In the genomic region with DNA sequence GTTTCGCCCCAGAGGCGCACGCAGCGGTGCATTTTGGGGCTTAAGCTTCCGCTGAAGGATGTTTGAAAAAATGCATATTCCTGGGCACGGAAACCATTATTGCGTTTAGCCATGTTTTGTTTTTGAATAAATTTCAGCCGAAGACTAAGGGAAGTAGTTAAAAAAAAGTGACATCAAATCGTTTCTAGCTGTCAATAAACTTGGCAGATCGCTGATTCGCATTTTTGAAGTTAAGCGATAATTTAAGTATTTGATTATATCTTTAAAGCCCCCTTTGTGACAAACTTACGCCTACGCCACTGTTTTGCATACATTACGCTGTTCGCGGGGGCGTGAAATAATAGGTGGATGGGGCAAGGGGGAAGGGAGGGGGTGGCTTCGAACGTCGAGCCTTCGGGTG, we compare ENCODE assay signal across 1 fruit fly cellular context.
TF ChIP-seq lines count a peak whose summit lies in the region.

No protein-coding gene starts in this region.

TF ChIP-seq in whole organism, embryonic, 481 proteins besides CTCF, POLR2A, EP300 and RAD21 (continued from another document and continues in another):
- TF ChIP-seq CG14050 (GFP tag; IDR thresholded peaks at IDR 0.05; lab: Robert Waterston, UW), result no peak
- TF ChIP-seq Kr (GFP tag; optimal IDR thresholded peaks at IDR 0.05; lab: Kevin White, UChicago), result no peak
- peak; percentile 38 for TF ChIP-seq CG15269 (tag; optimal IDR thresholded peaks at IDR 0.05; lab: Kevin White, UChicago)
- no peak for TF ChIP-seq CG18011 (GFP tag; optimal IDR thresholded peaks at IDR 0.05; lab: Kevin White, UChicago)
- no peak for TF ChIP-seq CG10543 (GFP tag; optimal IDR thresholded peaks at IDR 0.05; lab: Kevin White, UChicago)
- TF ChIP-seq CG15696 (tag; optimal IDR thresholded peaks at IDR 0.05; lab: Kevin White, UChicago), result no peak
- peak; percentile 34 for TF ChIP-seq cwo (GFP tag; optimal IDR thresholded peaks at IDR 0.05; lab: Kevin White, UChicago)
- no peak for TF ChIP-seq grau (tag; optimal IDR thresholded peaks at IDR 0.05; lab: Kevin White, UChicago)
- TF ChIP-seq unpg (GFP tag; optimal IDR thresholded peaks at IDR 0.05; lab: Kevin White, UChicago), result no peak
- peak; percentile 51 for TF ChIP-seq lilli (GFP tag; optimal IDR thresholded peaks at IDR 0.05; lab: Kevin White, UChicago)
- no peak for TF ChIP-seq CG15514 (GFP tag; optimal IDR thresholded peaks at IDR 0.05; lab: Kevin White, UChicago)
- peak; percentile 63 for TF ChIP-seq Meics (GFP tag; optimal IDR thresholded peaks at IDR 0.05; lab: Kevin White, UChicago)
- no peak for TF ChIP-seq Neu2 (GFP tag; optimal IDR thresholded peaks at IDR 0.05; lab: Kevin White, UChicago; ENCODE audit: borderline replicate concordance)
- TF ChIP-seq Ets65A (GFP tag; lab: Kevin White, UChicago), result peak; percentile 18
- peak; percentile 15 for TF ChIP-seq CG6813 (GFP tag; optimal IDR thresholded peaks at IDR 0.05; lab: Kevin White, UChicago)
- no peak for TF ChIP-seq CG13624 (GFP tag; optimal IDR thresholded peaks at IDR 0.05; lab: Kevin White, UChicago)
- TF ChIP-seq al (GFP tag; IDR thresholded peaks at IDR 0.05; lab: Robert Waterston, UW), result peak; percentile 14; the same call in 1 of the 2 replicates
- no peak for TF ChIP-seq CG15479 (GFP tag; optimal IDR thresholded peaks at IDR 0.05; lab: Kevin White, UChicago)
- peak; percentile 4 for TF ChIP-seq CG6854 (GFP tag; optimal IDR thresholded peaks at IDR 0.05; lab: Kevin White, UChicago)
- TF ChIP-seq scrt (GFP tag; optimal IDR thresholded peaks at IDR 0.05; lab: Kevin White, UChicago), result peak; percentile 27
- peak; percentile 28; the same call in 1 of the 2 replicates for TF ChIP-seq vvl (GFP tag; IDR thresholded peaks at IDR 0.05; lab: Robert Waterston, UW)
- no peak for TF ChIP-seq Dbx (GFP tag; IDR thresholded peaks at IDR 0.05; lab: Robert Waterston, UW)
- no peak for TF ChIP-seq prd (optimal IDR thresholded peaks at IDR 0.05; lab: Kevin White, UChicago)
- TF ChIP-seq prd (GFP tag; IDR thresholded peaks at IDR 0.05; lab: Robert Waterston, UW), result peak; percentile 15; the same call in 1 of the 3 replicates
- TF ChIP-seq CG9727 (GFP tag; optimal IDR thresholded peaks at IDR 0.05; lab: Kevin White, UChicago), result peak; percentile 48
- no peak for TF ChIP-seq CG12236 (GFP tag; optimal IDR thresholded peaks at IDR 0.05; lab: Kevin White, UChicago)
- peak; percentile 66 for TF ChIP-seq Hmr (GFP tag; optimal IDR thresholded peaks at IDR 0.05; lab: Kevin White, UChicago)
- TF ChIP-seq danr (GFP tag; IDR thresholded peaks at IDR 0.05; lab: Robert Waterston, UW), result no peak
- peak; percentile 67 for TF ChIP-seq CG2120 (GFP tag; optimal IDR thresholded peaks at IDR 0.05; lab: Kevin White, UChicago)
- no peak for TF ChIP-seq Xrp1 (GFP tag; IDR thresholded peaks at IDR 0.05; lab: Robert Waterston, UW)
- no peak for TF ChIP-seq CG7745 (tag; optimal IDR thresholded peaks at IDR 0.05; lab: Kevin White, UChicago)
- TF ChIP-seq CG7271 (tag; optimal IDR thresholded peaks at IDR 0.05; lab: Kevin White, UChicago), result no peak
- TF ChIP-seq CG6791 (GFP tag; IDR thresholded peaks at IDR 0.05; lab: Robert Waterston, UW; ENCODE audit: partially characterized antibody), result no peak
- peak; percentile 41 for TF ChIP-seq CoRest (tag; optimal IDR thresholded peaks at IDR 0.05; lab: Kevin White, UChicago)
- peak in 1 of 2 experiments; percentile 47 for TF ChIP-seq Hr51 (GFP tag; optimal IDR thresholded peaks at IDR 0.05; lab: Kevin White, UChicago)
- peak; percentile 18 for TF ChIP-seq tx (GFP tag; optimal IDR thresholded peaks at IDR 0.05; lab: Kevin White, UChicago)
- no peak for TF ChIP-seq CG6683 (GFP tag; optimal IDR thresholded peaks at IDR 0.05; lab: Kevin White, UChicago)
- peak; percentile 14 for TF ChIP-seq pho (GFP tag; optimal IDR thresholded peaks at IDR 0.05; lab: Kevin White, UChicago)
- no peak for TF ChIP-seq CrebB (tag; optimal IDR thresholded peaks at IDR 0.05; lab: Kevin White, UChicago)
- TF ChIP-seq CG3407 (GFP tag; optimal IDR thresholded peaks at IDR 0.05; lab: Kevin White, UChicago), result no peak
- 0 out of 4 replicates have a peak, but pooled peaks have one; percentile 14 for TF ChIP-seq Gug (GFP tag; IDR thresholded peaks at IDR 0.05; lab: Robert Waterston, UW)
- TF ChIP-seq Jarid2 (GFP tag; optimal IDR thresholded peaks at IDR 0.05; lab: Kevin White, UChicago), result no peak
- TF ChIP-seq pb (GFP tag; optimal IDR thresholded peaks at IDR 0.05; lab: Kevin White, UChicago), result no peak
- no peak for TF ChIP-seq pan (optimal IDR thresholded peaks at IDR 0.05; lab: Kevin White, UChicago)
- TF ChIP-seq pan (GFP tag; optimal IDR thresholded peaks at IDR 0.05 in 1 of 2, IDR thresholded peaks at IDR 0.05 in 1 of 2), result peak in 1 of 2 experiments; percentile 25
- TF ChIP-seq CG13424 (tag; optimal IDR thresholded peaks at IDR 0.05; lab: Kevin White, UChicago), result peak; percentile 21
- peak; percentile 9 for TF ChIP-seq Xbp1 (GFP tag; optimal IDR thresholded peaks at IDR 0.05; lab: Kevin White, UChicago)
- TF ChIP-seq Doc3 (GFP tag; IDR thresholded peaks at IDR 0.05; lab: Robert Waterston, UW; ENCODE audit: partially characterized antibody), result no peak
- TF ChIP-seq NFAT (GFP tag; IDR thresholded peaks at IDR 0.05; lab: Robert Waterston, UW), result no peak
- TF ChIP-seq gem (tag; optimal IDR thresholded peaks at IDR 0.05; lab: Kevin White, UChicago), result peak; percentile 45
- TF ChIP-seq nom (GFP tag; optimal IDR thresholded peaks at IDR 0.05; lab: Kevin White, UChicago), result no peak
- no peak for TF ChIP-seq so (GFP tag; IDR thresholded peaks at IDR 0.05; lab: Robert Waterston, UW)
- TF ChIP-seq rib (GFP tag; IDR thresholded peaks at IDR 0.05; lab: Robert Waterston, UW), result no peak
- TF ChIP-seq row (GFP tag; IDR thresholded peaks at IDR 0.05; lab: Robert Waterston, UW), result peak; percentile 41; the same call in 1 of the 3 replicates
- TF ChIP-seq pzg (GFP tag; optimal IDR thresholded peaks at IDR 0.05; lab: Kevin White, UChicago), result no peak
- no peak for TF ChIP-seq h (optimal IDR thresholded peaks at IDR 0.05; lab: Kevin White, UChicago)
- TF ChIP-seq crc (GFP tag; optimal IDR thresholded peaks at IDR 0.05; lab: Kevin White, UChicago), result no peak
- TF ChIP-seq CG10959 (GFP tag; IDR thresholded peaks at IDR 0.05; lab: Robert Waterston, UW), result no peak
- peak; percentile 27 for TF ChIP-seq CG10209 (GFP tag; optimal IDR thresholded peaks at IDR 0.05; lab: Kevin White, UChicago)
- TF ChIP-seq CG8359 (GFP tag; optimal IDR thresholded peaks at IDR 0.05; lab: Kevin White, UChicago; ENCODE audit: borderline replicate concordance), result no peak
- TF ChIP-seq wdn (GFP tag; IDR thresholded peaks at IDR 0.05; lab: Robert Waterston, UW), result no peak
- TF ChIP-seq Sox102F (GFP tag; optimal IDR thresholded peaks at IDR 0.05; lab: Kevin White, UChicago), result peak; percentile 40
- TF ChIP-seq Oaz (GFP tag; IDR thresholded peaks at IDR 0.05; lab: Robert Waterston, UW), result 0 out of 2 replicates have a peak, but pooled peaks have one; percentile 21
- no peak for TF ChIP-seq sqz (GFP tag; optimal IDR thresholded peaks at IDR 0.05; lab: Kevin White, UChicago)
- TF ChIP-seq jing (GFP tag; optimal IDR thresholded peaks at IDR 0.05; lab: Kevin White, UChicago), result no peak
- TF ChIP-seq CG18764 (GFP tag; optimal IDR thresholded peaks at IDR 0.05; lab: Kevin White, UChicago), result no peak
- TF ChIP-seq CG9876 (GFP tag; optimal IDR thresholded peaks at IDR 0.05; lab: Kevin White, UChicago), result no peak
- TF ChIP-seq CG3163 (GFP tag; optimal IDR thresholded peaks at IDR 0.05; lab: Kevin White, UChicago), result no peak
- 0 out of 2 replicates have a peak, but pooled peaks have one; percentile 24 for TF ChIP-seq CG14014 (GFP tag; IDR thresholded peaks at IDR 0.05; lab: Robert Waterston, UW)
- no peak for TF ChIP-seq mld (GFP tag; IDR thresholded peaks at IDR 0.05; lab: Robert Waterston, UW; ENCODE audit: partially characterized antibody)
- peak; percentile 38 for TF ChIP-seq CG12659 (GFP tag; optimal IDR thresholded peaks at IDR 0.05; lab: Kevin White, UChicago)
- no peak for TF ChIP-seq dan (GFP tag; IDR thresholded peaks at IDR 0.05; lab: Robert Waterston, UW)
- no peak for TF ChIP-seq CG10147 (GFP tag; optimal IDR thresholded peaks at IDR 0.05; lab: Kevin White, UChicago)
- no peak for TF ChIP-seq Mrtf (GFP tag; IDR thresholded peaks at IDR 0.05; lab: Robert Waterston, UW)
- no peak for TF ChIP-seq CG16813 (GFP tag; IDR thresholded peaks at IDR 0.05; lab: Robert Waterston, UW; ENCODE audit: partially characterized antibody)
- no peak for TF ChIP-seq CG8388 (GFP tag; optimal IDR thresholded peaks at IDR 0.05; lab: Kevin White, UChicago)
- TF ChIP-seq CG11456 (GFP tag; IDR thresholded peaks at IDR 0.05; lab: Robert Waterston, UW), result no peak
- TF ChIP-seq nerfin-1 (tag; optimal IDR thresholded peaks at IDR 0.05; lab: Kevin White, UChicago), result no peak
- TF ChIP-seq CG30403 (GFP tag; optimal IDR thresholded peaks at IDR 0.05; lab: Kevin White, UChicago), result peak; percentile 50
- no peak for TF ChIP-seq MBD-R2 (GFP tag; IDR thresholded peaks at IDR 0.05; lab: Robert Waterston, UW)
- no peak for TF ChIP-seq Ada2b (GFP tag; IDR thresholded peaks at IDR 0.05; lab: Robert Waterston, UW)
- peak; percentile 6 for TF ChIP-seq Myb (GFP tag; optimal IDR thresholded peaks at IDR 0.05; lab: Kevin White, UChicago)
- no peak for TF ChIP-seq zfh1 (GFP tag; IDR thresholded peaks at IDR 0.05; lab: Robert Waterston, UW)
- no peak for TF ChIP-seq da (GFP tag; optimal IDR thresholded peaks at IDR 0.05; lab: Kevin White, UChicago)
- no peak for TF ChIP-seq CG1832 (GFP tag; optimal IDR thresholded peaks at IDR 0.05; lab: Kevin White, UChicago)
- no peak for TF ChIP-seq hkb (optimal IDR thresholded peaks at IDR 0.05; lab: Kevin White, UChicago)
- TF ChIP-seq hkb (GFP tag; IDR thresholded peaks at IDR 0.05; lab: Robert Waterston, UW), result 0 out of 2 replicates have a peak, but pooled peaks have one; percentile 16
- no peak for TF ChIP-seq trem (tag; optimal IDR thresholded peaks at IDR 0.05; lab: Kevin White, UChicago)
- no peak for TF ChIP-seq CG43689 (GFP tag; IDR thresholded peaks at IDR 0.05; lab: Robert Waterston, UW)
- no peak for TF ChIP-seq Camta (GFP tag; optimal IDR thresholded peaks at IDR 0.05; lab: Kevin White, UChicago)
- TF ChIP-seq tup (GFP tag; optimal IDR thresholded peaks at IDR 0.05; lab: Kevin White, UChicago), result no peak
- peak; percentile 13 for TF ChIP-seq sens (GFP tag; lab: Kevin White, UChicago)
- peak; percentile 79 for TF ChIP-seq CG18599 (GFP tag; optimal IDR thresholded peaks at IDR 0.05; lab: Kevin White, UChicago)
- peak; percentile 73 for TF ChIP-seq CG7556 (GFP tag; optimal IDR thresholded peaks at IDR 0.05; lab: Kevin White, UChicago)
- TF ChIP-seq CG17385 (GFP tag; optimal IDR thresholded peaks at IDR 0.05; lab: Kevin White, UChicago), result no peak
- TF ChIP-seq Vsx1 (GFP tag; optimal IDR thresholded peaks at IDR 0.05; lab: Kevin White, UChicago), result no peak
- TF ChIP-seq wor (GFP tag; IDR thresholded peaks at IDR 0.05; lab: Robert Waterston, UW), result no peak
- TF ChIP-seq CG8944 (GFP tag; optimal IDR thresholded peaks at IDR 0.05; lab: Kevin White, UChicago), result no peak
- no peak for TF ChIP-seq CG12942 (GFP tag; optimal IDR thresholded peaks at IDR 0.05; lab: Kevin White, UChicago)
- TF ChIP-seq Aef1 (GFP tag; IDR thresholded peaks at IDR 0.05; lab: Robert Waterston, UW), result 0 out of 3 replicates have a peak, but pooled peaks have one; percentile 15
- no peak for TF ChIP-seq CG8281 (tag; optimal IDR thresholded peaks at IDR 0.05; lab: Kevin White, UChicago)
- peak; percentile 48 for TF ChIP-seq org-1 (GFP tag; optimal IDR thresholded peaks at IDR 0.05; lab: Kevin White, UChicago)
- no peak for TF ChIP-seq CG11085 (GFP tag; IDR thresholded peaks at IDR 0.05; lab: Robert Waterston, UW)
- no peak for TF ChIP-seq CG1233 (GFP tag; optimal IDR thresholded peaks at IDR 0.05; lab: Kevin White, UChicago)
- peak; percentile 4 for TF ChIP-seq Fer3 (tag; optimal IDR thresholded peaks at IDR 0.05; lab: Kevin White, UChicago)
- TF ChIP-seq dm (GFP tag; optimal IDR thresholded peaks at IDR 0.05; lab: Kevin White, UChicago), result no peak
- no peak for TF ChIP-seq NK7.1 (GFP tag; optimal IDR thresholded peaks at IDR 0.05; lab: Kevin White, UChicago)
- no peak for TF ChIP-seq E2f1 (GFP tag; IDR thresholded peaks at IDR 0.05; lab: Robert Waterston, UW)
- no peak for TF ChIP-seq CG4854 (GFP tag; optimal IDR thresholded peaks at IDR 0.05; lab: Kevin White, UChicago)
- TF ChIP-seq Scr (GFP tag; IDR thresholded peaks at IDR 0.05; lab: Robert Waterston, UW; ENCODE audit: partially characterized antibody), result no peak
- TF ChIP-seq eve (GFP tag; optimal IDR thresholded peaks at IDR 0.05; lab: Kevin White, UChicago), result peak in 1 of 2 experiments; percentile 39
- no peak for TF ChIP-seq chn (GFP tag; optimal IDR thresholded peaks at IDR 0.05; lab: Kevin White, UChicago)
- TF ChIP-seq CG12391 (tag; optimal IDR thresholded peaks at IDR 0.05; lab: Kevin White, UChicago), result peak; percentile 8
- TF ChIP-seq peb (GFP tag; IDR thresholded peaks at IDR 0.05; lab: Robert Waterston, UW), result no peak
- TF ChIP-seq HLH4C (GFP tag; IDR thresholded peaks at IDR 0.05; lab: Robert Waterston, UW; ENCODE audit: partially characterized antibody), result no peak
- TF ChIP-seq Atf-2 (GFP tag; optimal IDR thresholded peaks at IDR 0.05; lab: Kevin White, UChicago), result no peak
- no peak for TF ChIP-seq Chrac-16 (GFP tag; optimal IDR thresholded peaks at IDR 0.05; lab: Kevin White, UChicago)
- no peak for TF ChIP-seq abd-A (tag; optimal IDR thresholded peaks at IDR 0.05; lab: Kevin White, UChicago)
- TF ChIP-seq CG12769 (tag; optimal IDR thresholded peaks at IDR 0.05; lab: Kevin White, UChicago), result peak; percentile 24
- no peak for TF ChIP-seq Rx (GFP tag; IDR thresholded peaks at IDR 0.05; lab: Robert Waterston, UW)
- TF ChIP-seq CG8290 (GFP tag; optimal IDR thresholded peaks at IDR 0.05; lab: Kevin White, UChicago), result no peak
- peak in 1 of 2 experiments; percentile 23 for TF ChIP-seq CG8290 (tag; optimal IDR thresholded peaks at IDR 0.05; lab: Kevin White, UChicago)
- TF ChIP-seq D19B (GFP tag; optimal IDR thresholded peaks at IDR 0.05; lab: Kevin White, UChicago), result no peak
- TF ChIP-seq CG13775 (GFP tag; optimal IDR thresholded peaks at IDR 0.05; lab: Kevin White, UChicago), result peak; percentile 16
- TF ChIP-seq nmo (GFP tag; optimal IDR thresholded peaks at IDR 0.05; lab: Kevin White, UChicago), result peak; percentile 16
- 0 out of 2 replicates have a peak, but pooled peaks have one; percentile 26 for TF ChIP-seq CG9215 (GFP tag; IDR thresholded peaks at IDR 0.05; lab: Robert Waterston, UW)
- TF ChIP-seq ind (GFP tag; optimal IDR thresholded peaks at IDR 0.05; lab: Kevin White, UChicago), result peak; percentile 34
- no peak for TF ChIP-seq CG6689 (GFP tag; IDR thresholded peaks at IDR 0.05; lab: Robert Waterston, UW)
- no peak for TF ChIP-seq wek (GFP tag; optimal IDR thresholded peaks at IDR 0.05; lab: Kevin White, UChicago)
- no peak for TF ChIP-seq CG4360 (GFP tag; IDR thresholded peaks at IDR 0.05; lab: Robert Waterston, UW)
